Fruit fly (Drosophila melanogaster) whole organism: ENCODE results near the gene S-Lap4.

Source experiments
- CG8478 ChIP-seq: fragments of >200 bp; optimal IDR thresholded peaks from 2 replicates; lab custom pipeline; 2018; ENCODE audit warnings: inconsistent platforms
- Dll ChIP-seq: fragments of >200 bp; optimal IDR thresholded peaks from 2 replicates; lab custom pipeline; 2017
- EcR ChIP-seq, 2 experiments: fragments of >200 bp; optimal IDR thresholded peaks; 2 replicates each; lab custom pipeline; 2017; ENCODE audit warnings: missing biosample characterization in 2 of 2, missing genetic modification characterization in 2 of 2, missing genetic modification reagents in 2 of 2
- pan ChIP-seq: fragments of >200 bp; optimal IDR thresholded peaks from 2 replicates; lab custom pipeline; 2017
- psq ChIP-seq: fragments of >200 bp; optimal IDR thresholded peaks from 2 replicates; lab custom pipeline; 2017

- TF ChIP-seq pan (lab: Kevin White, UChicago) = no peak
- TF ChIP-seq Dll (lab: Kevin White, UChicago) = no peak
- TF ChIP-seq CG8478 = no peak
- no peak for TF ChIP-seq psq (lab: Kevin White, UChicago)
- no peak for TF ChIP-seq EcR (GFP tag; optimal IDR thresholded peaks at IDR 0.05; lab: Kevin White, UChicago)
Measured at dm6 chr3L:10531907-10532581, 41.4 kb downstream of the S-Lap4 start.
